Fruit fly (Drosophila melanogaster) whole organism, pupa: ENCODE measurements around the gene Sumo.
A peak's percentile ranks its signal among the peaks of the same experiment; 100 is the strongest.

Experiments used
- CG10348 ChIP-seq: fragments of 200-800 bp; sonication (Bioruptor generic); IDR thresholded peaks from 2 replicates; pipeline ENCODE4 v1.3.6; 2022; ENCODE audit warnings: missing biosample characterization, missing genetic modification characterization
- CG12605 ChIP-seq: fragments of 200-800 bp; sonication (Bioruptor generic); IDR thresholded peaks from 2 replicates; pipeline ENCODE4 v1.3.6; 2022; ENCODE audit warnings: missing biosample characterization, missing genetic modification characterization
- CG13204 ChIP-seq: fragments of 200-800 bp; sonication (Bioruptor generic); optimal IDR thresholded peaks from 2 replicates; lab custom pipeline; 2018; ENCODE audit warnings: missing biosample characterization, mild to moderate bottlenecking, missing genetic modification characterization, moderate library complexity
- CG14655 ChIP-seq: fragments of 200-800 bp; sonication (Bioruptor generic); optimal IDR thresholded peaks from 3 replicates; lab custom pipeline; 2017; ENCODE audit warnings: mild to moderate bottlenecking, missing biosample characterization, missing genetic modification reagents, missing genetic modification characterization
- CG15710 ChIP-seq: fragments of 200-800 bp; sonication (Bioruptor generic); optimal IDR thresholded peaks from 2 replicates; lab custom pipeline; 2018; ENCODE audit warnings: missing biosample characterization, mild to moderate bottlenecking, missing genetic modification characterization, moderate library complexity
- CG17806 ChIP-seq: fragments of 200-800 bp; sonication (Bioruptor generic); optimal IDR thresholded peaks from 2 replicates; lab custom pipeline; 2018; ENCODE audit warnings: missing biosample characterization, mild to moderate bottlenecking, missing genetic modification characterization, moderate library complexity
- CG32121 ChIP-seq: fragments of 200-800 bp; sonication (Bioruptor generic); IDR thresholded peaks from 2 replicates; pipeline ENCODE4 v1.3.6; 2022; ENCODE audit warnings: missing biosample characterization, missing genetic modification characterization
- CG34367 ChIP-seq: fragments of 200-800 bp; sonication (Bioruptor generic); optimal IDR thresholded peaks from 2 replicates; lab custom pipeline; 2018; ENCODE audit warnings: missing biosample characterization, mild to moderate bottlenecking, missing genetic modification characterization
- CG4496 ChIP-seq: fragments of 200-800 bp; sonication (Bioruptor generic); IDR thresholded peaks from 3 replicates; pipeline ENCODE4 v1.3.6; 2022; ENCODE audit warnings: missing biosample characterization, missing genetic modification characterization
- CG8159 ChIP-seq: fragments of 200-800 bp; sonication (Bioruptor generic); optimal IDR thresholded peaks from 3 replicates; lab custom pipeline; 2018; ENCODE audit warnings: missing biosample characterization, mild to moderate bottlenecking, missing genetic modification characterization, moderate library complexity
- CG8301 ChIP-seq: fragments of 200-800 bp; sonication (Bioruptor generic); optimal IDR thresholded peaks from 2 replicates; lab custom pipeline; 2018; ENCODE audit warnings: missing biosample characterization, mild to moderate bottlenecking, missing genetic modification characterization
- CG9948 ChIP-seq: fragments of 200-800 bp; sonication (Bioruptor generic); optimal IDR thresholded peaks from 2 replicates; lab custom pipeline; 2018; ENCODE audit warnings: missing biosample characterization, mild to moderate bottlenecking, missing genetic modification characterization, moderate library complexity
- D1 ChIP-seq: fragments of 200-800 bp; sonication (Bioruptor generic); optimal IDR thresholded peaks from 2 replicates; lab custom pipeline; 2018; ENCODE audit warnings: missing biosample characterization, mild to moderate bottlenecking, missing genetic modification characterization, moderate library complexity
- EcR ChIP-seq: fragments of 200-800 bp; sonication (Bioruptor generic); optimal IDR thresholded peaks from 3 replicates; lab custom pipeline; 2019; ENCODE audit warnings: missing biosample characterization, missing genetic modification characterization, mild to moderate bottlenecking, moderate library complexity, missing genetic modification reagents
- Ets98B ChIP-seq: fragments of 200-800 bp; sonication (Bioruptor generic); IDR thresholded peaks from 2 replicates; pipeline ENCODE4 v1.3.6; 2022; ENCODE audit warnings: missing biosample characterization, missing genetic modification characterization
- Pif1A ChIP-seq: fragments of 200-800 bp; sonication (Bioruptor generic); optimal IDR thresholded peaks from 3 replicates; lab custom pipeline; 2016; ENCODE audit warnings: missing biosample characterization, missing genetic modification characterization
- Pif1B ChIP-seq: fragments of 200-800 bp; sonication (Bioruptor generic); optimal IDR thresholded peaks from 3 replicates; lab custom pipeline; 2016; ENCODE audit warnings: missing biosample characterization, missing genetic modification characterization
- Snoo ChIP-seq: fragments of 200-800 bp; sonication (Bioruptor generic); optimal IDR thresholded peaks from 3 replicates; lab custom pipeline; 2017; ENCODE audit warnings: missing biosample characterization, mild to moderate bottlenecking, missing genetic modification characterization, inconsistent platforms
- fd96Ca ChIP-seq: fragments of 200-800 bp; sonication (Bioruptor generic); IDR thresholded peaks from 3 replicates; pipeline ENCODE4 v1.3.6; 2022; ENCODE audit warnings: missing biosample characterization, missing genetic modification characterization
- gl ChIP-seq: fragments of 200-800 bp; sonication (Bioruptor generic); optimal IDR thresholded peaks from 2 replicates; lab custom pipeline; 2018; ENCODE audit warnings: missing biosample characterization, mild to moderate bottlenecking, missing genetic modification characterization
- rn ChIP-seq: fragments of 200-800 bp; sonication (Bioruptor generic); IDR thresholded peaks from 2 replicates; pipeline ENCODE4 v1.3.6; 2022; ENCODE audit warnings: missing biosample characterization, missing genetic modification characterization

The Sumo gene

DNA sequence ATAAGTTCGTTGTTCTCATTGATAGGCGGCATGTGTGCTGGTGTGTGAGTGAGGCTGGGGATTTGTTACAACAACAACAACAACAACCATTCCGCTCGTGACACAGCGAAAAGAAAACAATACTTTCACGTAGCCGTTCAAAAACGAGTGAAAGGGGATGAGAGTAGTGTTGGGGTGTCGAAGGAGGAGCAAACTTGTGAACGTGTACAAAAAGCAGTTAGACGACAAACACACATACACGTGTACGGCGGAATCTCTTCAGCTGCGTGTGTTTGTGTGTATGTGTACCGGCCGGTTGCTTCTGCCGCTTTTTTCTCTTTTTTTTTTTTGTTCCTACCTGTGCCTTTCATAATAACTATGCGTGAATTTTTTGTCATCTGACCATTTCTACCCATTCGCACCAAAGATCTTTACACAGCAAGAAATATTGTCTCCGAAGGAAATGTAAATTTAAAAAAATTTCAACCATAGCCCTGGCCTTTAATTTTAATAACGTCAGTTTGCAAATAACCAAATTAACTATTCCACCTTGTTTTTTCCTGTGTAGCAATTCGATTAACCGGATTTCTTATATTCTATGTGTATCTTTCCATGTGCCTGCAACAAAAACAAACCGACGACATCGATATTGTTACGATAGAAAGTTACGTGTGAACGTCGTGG is 45.2 kb downstream of the Sumo start:
- TF ChIP-seq CG32121 (GFP tag; lab: Robert Waterston, UW) (peak; percentile 81), gl (peak; percentile 39), CG4496 (GFP tag; lab: Robert Waterston, UW) (peak; percentile 91; the same call in 1 of the 3 replicates), CG17806 (tag; lab: Kevin White, UChicago) (peak; percentile 83), CG15710 (tag; lab: Kevin White, UChicago) (peak; percentile 74), rn (GFP tag; lab: Robert Waterston, UW) (no peak; the same call in 1 of the 2 replicates), Snoo (tag; lab: Kevin White, UChicago) (peak; percentile 49), Ets98B (peak; percentile 90), CG14655 (GFP tag; lab: Kevin White, UChicago) (no peak), CG8159 (peak; percentile 82), CG9948 (tag; lab: Kevin White, UChicago) (peak; percentile 80), CG34367 (tag; lab: Kevin White, UChicago) (peak; percentile 82), CG8301 (tag; lab: Kevin White, UChicago) (peak; percentile 88), Pif1B (peak; percentile 87), fd96Ca (GFP tag; lab: Robert Waterston, UW) (no peak), D1 (no peak), Pif1A (peak; percentile 85), EcR (GFP tag; lab: Kevin White, UChicago) (peak; percentile 81)

DNA sequence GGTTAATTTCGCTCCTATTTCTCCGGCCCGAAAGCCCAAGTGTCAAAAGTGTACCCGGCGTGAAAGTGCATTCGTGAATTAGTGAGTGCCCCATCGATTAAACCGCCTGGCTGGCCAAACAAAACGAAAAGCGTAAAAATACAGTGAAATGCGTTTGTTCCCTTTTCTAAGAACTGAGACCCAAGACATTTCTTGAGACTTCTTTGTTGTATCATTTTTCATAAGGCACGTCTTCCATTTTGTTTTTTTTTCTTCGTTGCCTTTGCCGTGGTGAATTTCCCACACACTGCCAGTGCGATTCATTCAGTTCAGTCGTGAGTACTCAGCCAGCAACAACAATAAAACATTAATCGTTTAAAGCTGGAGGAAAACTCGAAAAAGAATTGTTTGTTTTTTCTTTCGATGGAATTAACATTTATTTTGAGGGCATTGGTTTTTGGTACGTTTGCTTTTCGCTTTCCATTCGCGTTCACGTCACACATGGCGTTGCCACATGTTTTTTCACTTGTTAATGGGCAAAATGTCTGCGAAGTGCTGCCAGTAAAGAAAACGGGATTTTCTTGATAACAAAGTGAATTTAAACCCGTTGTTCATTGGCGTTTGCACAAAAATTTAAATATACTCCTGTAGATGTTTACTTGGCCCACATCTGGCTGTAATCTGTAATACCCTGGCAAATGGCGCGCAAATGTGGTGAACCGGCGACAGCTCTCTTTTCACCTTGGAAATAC is 45.9 kb downstream of the Sumo start:
- TF ChIP-seq CG4496 (GFP tag; lab: Robert Waterston, UW) = 0 out of 3 replicates have a peak, but pooled peaks have one; percentile 18
- TF ChIP-seq Pif1B = peak; percentile 3
- peak; percentile 10 for TF ChIP-seq gl
- TF ChIP-seq CG8159 = peak; percentile 29
- peak; percentile 14 for TF ChIP-seq CG8301 (tag; lab: Kevin White, UChicago)
- TF ChIP-seq CG15710 (tag; lab: Kevin White, UChicago) = no peak
- no peak for TF ChIP-seq CG14655 (GFP tag; lab: Kevin White, UChicago)
- TF ChIP-seq CG12605 (GFP tag; lab: Robert Waterston, UW) = peak; percentile 48; the same call in 1 of the 2 replicates
- peak; percentile 96 for TF ChIP-seq EcR (GFP tag; lab: Kevin White, UChicago)
- no peak for TF ChIP-seq rn (GFP tag; lab: Robert Waterston, UW)

DNA sequence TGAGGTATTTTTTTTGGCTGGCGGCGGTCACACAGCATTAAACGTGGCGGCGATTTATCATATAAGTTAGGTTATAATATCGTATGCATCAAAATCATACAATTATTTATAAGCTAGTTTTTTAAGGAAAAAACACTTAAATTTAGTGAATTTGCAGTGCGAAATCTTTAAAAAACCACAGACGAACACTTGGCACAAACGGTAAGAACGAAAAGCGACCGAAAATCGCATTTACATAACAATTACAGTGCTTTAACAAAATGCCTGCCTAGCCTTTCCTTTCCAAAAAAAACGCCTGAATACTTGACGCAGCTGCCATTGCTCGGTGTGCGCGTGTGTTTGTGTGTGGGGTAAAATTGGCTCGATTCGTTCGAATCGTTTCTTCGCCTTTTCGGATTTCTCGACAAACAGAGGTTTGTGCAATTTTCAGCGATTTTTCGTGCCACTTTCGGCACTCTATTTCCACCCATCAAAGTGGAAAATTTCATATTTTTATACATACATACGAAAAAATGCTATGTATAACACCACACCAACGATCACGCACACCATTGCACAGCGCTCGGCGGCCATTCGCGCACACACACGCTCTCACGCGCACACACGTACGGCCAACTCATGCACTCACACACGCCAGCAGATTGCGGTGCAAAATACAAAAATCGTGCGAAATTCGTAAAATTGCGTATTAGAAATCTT is 46.6 kb downstream of the Sumo start, which contains the start of gene Hrb27C:
TSS of gene Hrb27C (plus strand) at position 44 of the 699 bp plus-strand sequence.
- TF ChIP-seq Ets98B (peak; percentile 33; the same call in 1 of the 2 replicates), CG34367 (tag; lab: Kevin White, UChicago) (no peak), Pif1A (no peak), rn (GFP tag; lab: Robert Waterston, UW) (no peak), CG14655 (GFP tag; lab: Kevin White, UChicago) (no peak)

dm6 chr2L:6919850-6920660 is 47.4 kb downstream of the Sumo start, which contains the start of gene x16:
TSS of gene x16 (minus strand) at chr2L:6920210.
- TF ChIP-seq Ets98B = no peak
- no peak for TF ChIP-seq D1
- TF ChIP-seq CG8159 = peak; percentile 13
- no peak for TF ChIP-seq CG13204 (GFP tag; lab: Kevin White, UChicago)
- no peak for TF ChIP-seq gl
- TF ChIP-seq Pif1A = no peak

dm6 chr2L:6919203-6919849 is 48.1 kb downstream of the Sumo start:
- TF ChIP-seq CG10348 (GFP tag; lab: Robert Waterston, UW) = no peak
- TF ChIP-seq CG15710 (tag; lab: Kevin White, UChicago) = peak; percentile 4
- TF ChIP-seq rn (GFP tag; lab: Robert Waterston, UW) = no peak
- no peak for TF ChIP-seq Pif1A
